Worm (Caenorhabditis elegans): ENCODE results near the gene Y37E11AL.9.

Gene Y37E11AL.9

DNA sequence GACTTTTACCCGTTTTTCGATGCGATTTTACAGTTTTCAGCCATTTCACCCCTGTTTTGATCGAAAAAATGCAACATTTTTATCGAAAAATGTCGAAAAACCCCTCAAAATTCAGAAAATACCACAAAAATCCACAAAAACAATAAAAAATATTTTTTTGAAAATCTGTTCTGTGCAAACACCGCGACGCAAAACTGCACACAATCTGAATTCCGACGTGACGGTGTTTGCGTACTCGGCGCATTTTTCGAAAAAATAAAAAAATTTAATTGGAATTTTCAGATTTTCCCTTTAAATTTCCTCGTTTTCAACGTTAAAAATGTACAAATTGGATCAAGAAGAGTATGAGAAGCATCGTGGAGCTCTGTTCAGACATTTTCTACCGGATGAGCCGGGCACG, 25.4 kb upstream of the Y37E11AL.9 start, which contains the start of gene smgl-2 (continued):
- TF ChIP-seq alr-1 (tag; optimal IDR thresholded peaks at IDR 0.05; ENCODE audit: borderline replicate concordance) (no peak), dpl-1 (GFP tag; optimal IDR thresholded peaks at IDR 0.05) (peak; percentile 82 to 89 (median 86)), efl-3 (GFP tag; optimal IDR thresholded peaks at IDR 0.05) (no peak), fos-1 (tag; optimal IDR thresholded peaks at IDR 0.05) (peak; percentile 69), efl-1 (optimal IDR thresholded peaks at IDR 0.05) (peak; percentile 73 to 87), efl-1 (GFP tag; optimal IDR thresholded peaks at IDR 0.05 in 1 of 2) (peak; percentile 88 to 99), lin-35 (GFP tag; optimal IDR thresholded peaks at IDR 0.05) (peak; percentile 74 to 88), unc-130 (tag; optimal IDR thresholded peaks at IDR 0.05) (peak; percentile 48), ceh-82 (tag; optimal IDR thresholded peaks at IDR 0.05) (peak; percentile 51 to 82 (median 77)), nhr-71 (tag; optimal IDR thresholded peaks at IDR 0.05) (peak; percentile 86), nhr-76 (tag; optimal IDR thresholded peaks at IDR 0.05) (no peak), irx-1 (tag; optimal IDR thresholded peaks at IDR 0.05) (peak; percentile 75), ceh-90 (tag; optimal IDR thresholded peaks at IDR 0.05) (no peak), ztf-11 (tag; optimal IDR thresholded peaks at IDR 0.05) (peak in 1 of 2 experiments; percentile 52), unc-86 (tag; optimal IDR thresholded peaks at IDR 0.05) (peak; percentile 77), nhr-237 (tag; optimal IDR thresholded peaks at IDR 0.05) (no peak), unc-30 (tag; optimal IDR thresholded peaks at IDR 0.05) (no peak), isw-1 (GFP tag; IDR thresholded peaks at IDR 0.05) (peak; percentile 73), C34B4.2 (tag; optimal IDR thresholded peaks at IDR 0.05) (no peak), pax-3 (tag; optimal IDR thresholded peaks at IDR 0.05) (peak; percentile 50), mef-2 (tag; optimal IDR thresholded peaks at IDR 0.05) (peak; percentile 32), xbp-1 (tag; optimal IDR thresholded peaks at IDR 0.05) (peak; percentile 70), grh-1 (GFP tag; IDR thresholded peaks at IDR 0.05) (peak; percentile 64), pqm-1 (tag; optimal IDR thresholded peaks at IDR 0.05) (no peak), ets-5 (GFP tag; IDR thresholded peaks at IDR 0.05) (no peak), dsc-1 (tag; optimal IDR thresholded peaks at IDR 0.05) (peak; percentile 82), C16A3.4 (tag; optimal IDR thresholded peaks at IDR 0.05) (peak; percentile 86), snpc-4 (tag; optimal IDR thresholded peaks at IDR 0.05) (peak; percentile 63), ces-1 (GFP tag; optimal IDR thresholded peaks at IDR 0.05) (no peak), rnt-1 (tag; optimal IDR thresholded peaks at IDR 0.05) (no peak), hpl-2 (GFP tag; optimal IDR thresholded peaks at IDR 0.05) (peak; percentile 13), nhr-90 (tag; optimal IDR thresholded peaks at IDR 0.05; ENCODE audit: poor library complexity) (peak; percentile 60), unc-98 (GFP tag; IDR thresholded peaks at IDR 0.05) (no peak), Y116A8C.19 (tag; optimal IDR thresholded peaks at IDR 0.05; ENCODE audit: borderline replicate concordance) (no peak), nhr-47 (tag; optimal IDR thresholded peaks at IDR 0.05) (peak; percentile 88), zag-1 (tag; optimal IDR thresholded peaks at IDR 0.05) (no peak), ceh-88 (GFP tag; IDR thresholded peaks at IDR 0.05) (peak; percentile 52; the same call in 1 of the 2 replicates), hlh-4 (tag; optimal IDR thresholded peaks at IDR 0.05) (no peak), tbx-2 (tag; optimal IDR thresholded peaks at IDR 0.05) (peak; percentile 82), nhr-20 (tag; optimal IDR thresholded peaks at IDR 0.05) (peak; percentile 76), nhr-12 (tag; optimal IDR thresholded peaks at IDR 0.05) (no peak), ceh-63 (GFP tag; optimal IDR thresholded peaks at IDR 0.05) (no peak), zip-4 (GFP tag; optimal IDR thresholded peaks at IDR 0.05) (peak; percentile 69), snu-23 (GFP tag; optimal IDR thresholded peaks at IDR 0.05) (peak; percentile 90)

DNA sequence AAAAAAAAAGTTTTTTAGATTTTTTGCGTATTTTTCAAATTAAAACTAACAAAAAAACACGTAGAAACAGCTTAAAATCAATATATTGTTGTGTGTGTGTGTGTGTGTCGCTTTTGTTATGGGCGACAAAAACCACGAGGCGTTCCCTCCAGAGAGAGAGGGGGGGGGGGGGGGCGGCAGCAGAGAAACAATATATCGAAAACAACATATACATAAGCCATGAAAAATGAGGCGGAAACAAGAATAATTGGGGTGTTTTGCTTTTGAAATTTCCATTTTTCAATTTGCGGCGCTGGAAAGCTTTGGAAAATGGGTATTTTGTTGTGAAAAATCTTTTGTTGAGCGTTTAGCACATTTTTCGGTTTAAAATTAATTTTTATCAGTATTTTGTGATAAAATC, 24.9 kb upstream of the Y37E11AL.9 start, which contains the start of gene Y37E11AM.2:
Gene Y37E11AM.2 (minus strand): TSS at position 101 of the 400 bp plus-strand sequence.
- TF ChIP-seq grh-1 (GFP tag; IDR thresholded peaks at IDR 0.05): no peak
- TF ChIP-seq pag-3 (tag; optimal IDR thresholded peaks at IDR 0.05; ENCODE audit: borderline replicate concordance, insufficient read depth): no peak
- TF ChIP-seq ceh-63 (GFP tag; optimal IDR thresholded peaks at IDR 0.05): no peak
- TF ChIP-seq efl-3 (GFP tag; optimal IDR thresholded peaks at IDR 0.05): no peak
- no peak for TF ChIP-seq pax-3 (tag; optimal IDR thresholded peaks at IDR 0.05)
- TF ChIP-seq ztf-11 (tag; optimal IDR thresholded peaks at IDR 0.05): no peak
- no peak for TF ChIP-seq skn-1 (tag; optimal IDR thresholded peaks at IDR 0.05)
- TF ChIP-seq C34B4.2 (tag; optimal IDR thresholded peaks at IDR 0.05): no peak
